Worm (Caenorhabditis elegans): ENCODE data around the gene ncs-5.

- TF ChIP-seq ces-1 (GFP tag; optimal IDR thresholded peaks at IDR 0.05) (no peak), snpc-4 (tag; optimal IDR thresholded peaks at IDR 0.05) (no peak), nhr-20 (tag; optimal IDR thresholded peaks at IDR 0.05) (no peak), skn-1 (tag; optimal IDR thresholded peaks at IDR 0.05) (no peak), pqm-1 (tag; optimal IDR thresholded peaks at IDR 0.05) (no peak), mdl-1 (tag; optimal IDR thresholded peaks at IDR 0.05) (no peak), isw-1 (GFP tag; IDR thresholded peaks at IDR 0.05) (no peak)
These were observed 43.3 kb upstream of the ncs-5 start, which contains the start of gene Y17D7B.4 for ce11 chrV:18776245-18776737.

Measured in whole organism, L1 larva.